Fruit fly (Drosophila melanogaster): ENCODE data around the gene CG31446.

CG31446 gene

DNA sequence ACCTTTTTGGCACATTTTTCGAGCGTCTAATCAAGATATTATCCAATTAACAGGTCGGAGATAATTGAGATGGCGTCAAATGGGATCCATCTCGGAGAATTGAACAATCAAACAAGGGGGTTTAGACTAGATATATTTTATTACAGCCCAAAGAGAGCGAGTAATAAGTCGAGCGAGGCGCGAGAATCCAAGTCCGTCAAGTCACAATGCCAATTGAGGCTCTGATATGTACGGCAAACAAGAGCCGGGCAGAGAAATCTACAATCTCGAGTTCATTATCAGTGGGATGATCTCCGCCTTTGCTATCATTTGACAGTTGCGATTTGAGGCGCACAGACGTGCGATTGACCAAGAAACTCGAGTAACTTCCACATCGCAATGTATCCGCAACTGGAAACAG lies 11.5 kb downstream of the CG31446 start, which contains the start of gene CG5404:
TSS of gene CG5404 (plus strand) at position 301 of the 400 bp plus-strand sequence.
- TF ChIP-seq CTCF (optimal IDR thresholded peaks at IDR 0.05) (no peak), CG8478 (optimal IDR thresholded peaks at IDR 0.05) (no peak)

DNA sequence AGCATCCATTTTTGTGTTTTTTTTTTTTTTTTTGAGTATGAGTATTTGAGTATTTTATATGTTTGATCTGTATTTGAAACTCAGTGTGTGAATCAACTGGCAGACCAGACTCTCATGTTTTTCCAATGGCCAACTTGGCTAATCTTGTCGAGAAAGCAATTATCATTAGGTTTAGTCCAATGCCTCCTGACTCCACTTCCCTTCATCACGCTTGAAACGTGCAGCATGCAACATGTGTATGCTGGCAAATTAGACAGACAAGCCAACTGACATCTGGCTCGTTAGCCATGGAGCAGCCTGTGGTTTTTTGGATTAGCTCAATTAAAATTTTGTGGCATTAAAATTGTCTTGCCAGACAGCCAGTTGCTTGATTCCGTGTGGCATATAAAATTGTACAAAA lies 23.6 kb downstream of the CG31446 start, which contains the start of gene CG31294:
TSS of gene CG31294 (minus strand) at position 101 of the 400 bp plus-strand sequence.
- TF ChIP-seq CG8478 (optimal IDR thresholded peaks at IDR 0.05) (no peak), CTCF (optimal IDR thresholded peaks at IDR 0.05) (no peak)

DNA sequence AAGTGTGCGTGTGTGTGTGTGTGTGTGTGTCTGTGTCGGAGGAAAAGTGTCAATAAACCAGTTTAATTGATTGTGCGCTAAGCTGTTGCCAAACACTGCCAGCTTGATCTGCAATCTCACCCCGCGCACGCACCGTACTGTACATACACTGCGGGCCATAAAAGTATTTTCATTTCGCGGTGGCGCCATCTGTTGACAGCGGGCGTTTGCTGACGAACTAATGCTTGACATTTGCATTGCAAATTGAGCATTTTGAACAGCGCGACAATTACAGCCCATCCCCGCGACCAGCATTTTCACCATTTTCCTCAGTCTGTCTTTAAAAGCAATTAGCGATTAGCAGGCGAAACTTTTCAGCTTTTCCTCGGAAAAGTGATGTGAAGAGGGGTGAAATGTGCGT lies 37.7 kb downstream of the CG31446 start:
- TF ChIP-seq CTCF (optimal IDR thresholded peaks at IDR 0.05) = peak; percentile 80 to 86
- TF ChIP-seq CG8478 (optimal IDR thresholded peaks at IDR 0.05) = no peak

DNA sequence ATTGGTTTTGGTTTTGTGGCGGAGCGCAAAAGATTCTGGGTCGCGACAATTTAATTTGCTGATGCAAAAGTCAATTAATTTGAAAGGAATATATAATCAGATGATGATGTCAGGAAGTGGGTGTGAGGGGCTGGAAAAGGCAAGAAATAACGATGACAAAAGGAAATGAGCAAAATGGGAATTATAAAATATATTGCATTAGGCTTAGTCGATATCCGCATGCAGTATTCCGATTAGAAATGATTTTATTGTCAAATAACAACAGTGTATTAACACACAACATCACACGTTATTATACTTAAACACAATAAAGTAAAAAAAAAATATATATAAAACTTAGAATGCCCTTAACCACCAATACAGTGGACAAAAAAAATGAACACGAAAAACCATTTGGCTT lies 38.6 kb downstream of the CG31446 start, which contains the start of gene CG34274:
TSS of gene CG34274 (plus strand) at position 301 of the 400 bp plus-strand sequence.
- TF ChIP-seq CG8478 (optimal IDR thresholded peaks at IDR 0.05) (no peak), CTCF (optimal IDR thresholded peaks at IDR 0.05) (no peak)
